Fruit fly (Drosophila melanogaster): Measurements from ENCODE around the gene Sfp23F.

DNA sequence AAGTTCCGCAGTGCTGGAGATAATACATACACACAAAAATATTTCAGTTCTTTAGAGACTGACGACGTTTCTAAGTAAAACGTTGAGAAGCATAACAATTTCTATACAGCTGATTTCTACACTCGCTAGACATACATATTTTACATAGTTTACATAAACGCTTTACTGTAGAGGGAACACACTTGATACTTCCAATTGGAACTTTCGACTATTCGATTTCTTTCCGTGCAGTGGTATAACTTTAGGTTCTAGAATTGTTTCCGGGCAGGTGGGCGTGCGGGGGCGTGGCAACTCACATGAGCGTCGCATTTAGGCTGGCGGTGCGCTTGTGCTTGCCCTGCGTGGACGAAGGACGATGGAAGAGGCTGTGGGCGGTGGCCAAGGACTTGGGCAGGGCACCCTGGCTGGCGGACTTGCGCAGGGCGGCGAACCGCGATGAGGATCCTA lies 15.0 kb downstream of the Sfp23F start:
- TF ChIP-seq CG7101 (tag; optimal IDR thresholded peaks at IDR 0.05) (peak; percentile 37), CG1620 (GFP tag; optimal IDR thresholded peaks at IDR 0.05) (peak; percentile 35), CG33017 (tag; optimal IDR thresholded peaks at IDR 0.05) (no peak), tj (GFP tag; optimal IDR thresholded peaks at IDR 0.05) (peak; percentile 1)
